Worm (Caenorhabditis elegans) whole organism, L4 larva: ENCODE measurements around the gene tpan-1.

ENCODE experiments used
- F10B5.3 ChIP-seq: sonication (generic microtip); optimal IDR thresholded peaks from 2 replicates; lab custom pipeline; 2016; ENCODE audit warnings: mild to moderate bottlenecking, missing genetic modification characterization, missing compliant biosample characterization
- ZK546.5 ChIP-seq, 2 experiments: sonication (generic microtip); optimal IDR thresholded peaks; 2 replicates each; lab custom pipeline; 2017; ENCODE audit warnings: missing biosample characterization in 2 of 2, missing genetic modification characterization in 2 of 2
- ama-1 ChIP-seq: fragments of 150-350 bp; optimal IDR thresholded peaks from 2 replicates; lab custom pipeline; 2014; ENCODE audit warnings: inconsistent platforms, mixed read lengths
- ceh-20 ChIP-seq: fragments of 200-800 bp; sonication (Bioruptor generic); IDR thresholded peaks from 2 replicates; pipeline ENCODE4 v1.3.6; 2022; ENCODE audit warnings: missing genetic modification reagents, missing genetic modification characterization, missing compliant biosample characterization
- ceh-28 ChIP-seq: fragments of 150-350 bp; optimal IDR thresholded peaks from 2 replicates; lab custom pipeline; 2014; ENCODE audit warnings: missing biosample characterization, missing genetic modification reagents, missing genetic modification characterization
- ctbp-1 ChIP-seq: fragments of 200-800 bp; sonication (Bioruptor generic); IDR thresholded peaks from 2 replicates; pipeline ENCODE4 v1.3.6; 2022; ENCODE audit warnings: missing genetic modification reagents, missing genetic modification characterization, missing compliant biosample characterization
- lim-7 ChIP-seq: fragments of 200-800 bp; sonication (Bioruptor generic); IDR thresholded peaks from 2 replicates; pipeline ENCODE4 v1.3.6; 2022; ENCODE audit warnings: missing genetic modification characterization, missing compliant biosample characterization
- pha-4 ChIP-seq, 2 experiments: fragments of 150-350 bp in 1 of 2; fragments of 200-800 bp in 1 of 2; sonication (Bioruptor generic) in 1 of 2; IDR thresholded peaks in 1 of 2; optimal IDR thresholded peaks in 1 of 2; 2 replicates each; pipeline versions ENCODE4 v1.3.6 to Lab custom; 2014 to 2022; ENCODE audit warnings: missing genetic modification characterization in 2 of 2, missing genetic modification reagents in 2 of 2, missing biosample characterization in 1 of 2, missing compliant biosample characterization in 1 of 2

ce11 chrV:20830409-20830808 lies 41.1 kb downstream of the tpan-1 start:
- TF ChIP-seq ama-1 (lab: Kevin White, UChicago) (no peak), ctbp-1 (no peak), ZK546.5 (tag; optimal IDR thresholded peaks at IDR 0.05; lab: Kevin White, UChicago) (no peak), pha-4 (GFP tag; IDR thresholded peaks at IDR 0.05; lab: Robert Waterston, UW) (no peak), pha-4 (tag; optimal IDR thresholded peaks at IDR 0.05; lab: Kevin White, UChicago) (no peak), ceh-28 (tag; lab: Kevin White, UChicago) (no peak), ceh-20 (no peak), lim-7 (GFP tag; lab: Robert Waterston, UW) (no peak), F10B5.3 (no peak)
